Fruit fly (Drosophila melanogaster) whole organism, embryonic: Measurements from ENCODE around the gene ps.

Experiments
- CG10267 ChIP-seq: fragments of 200-800 bp; sonication (Bioruptor generic); optimal IDR thresholded peaks from 2 replicates; lab custom pipeline; 2018; ENCODE audit warnings: missing biosample characterization, mild to moderate bottlenecking, missing genetic modification characterization, moderate library complexity
- CG10431 ChIP-seq: fragments of 200-800 bp; sonication (Bioruptor generic); optimal IDR thresholded peaks from 3 replicates; lab custom pipeline; 2018; ENCODE audit warnings: missing biosample characterization, mild to moderate bottlenecking, missing genetic modification characterization
- CG10979 ChIP-seq: fragments of 200-800 bp; sonication (Bioruptor generic); optimal IDR thresholded peaks from 2 replicates; lab custom pipeline; 2018; ENCODE audit warnings: missing biosample characterization, mild to moderate bottlenecking, missing genetic modification characterization, moderate library complexity
- CG12391 ChIP-seq: fragments of 200-800 bp; sonication (Bioruptor generic); optimal IDR thresholded peaks from 3 replicates; lab custom pipeline; 2018; ENCODE audit warnings: missing biosample characterization, mild to moderate bottlenecking, missing genetic modification characterization, moderate library complexity
- CG15073 ChIP-seq: fragments of 200-800 bp; sonication (Bioruptor generic); optimal IDR thresholded peaks from 2 replicates; lab custom pipeline; 2016; ENCODE audit warnings: missing biosample characterization, missing genetic modification characterization
- CG15269 ChIP-seq: fragments of 200-800 bp; sonication (Bioruptor generic); optimal IDR thresholded peaks from 2 replicates; lab custom pipeline; 2018; ENCODE audit warnings: missing biosample characterization, mild to moderate bottlenecking, missing genetic modification characterization, moderate library complexity
- CG17802 ChIP-seq: fragments of 200-800 bp; sonication (Bioruptor generic); optimal IDR thresholded peaks from 2 replicates; lab custom pipeline; 2018; ENCODE audit warnings: missing biosample characterization, mild to moderate bottlenecking, missing genetic modification characterization, moderate library complexity
- CG17829 ChIP-seq: fragments of 200-800 bp; optimal IDR thresholded peaks from 2 replicates; lab custom pipeline; 2019; ENCODE audit warnings: missing biosample characterization, mild to moderate bottlenecking, missing genetic modification characterization, moderate library complexity
- CG18011 ChIP-seq: fragments of 200-800 bp; sonication (Bioruptor generic); optimal IDR thresholded peaks from 2 replicates; lab custom pipeline; 2017; ENCODE audit warnings: missing biosample characterization, missing genetic modification characterization, mild to moderate bottlenecking, moderate library complexity, missing genotype
- CG18476 ChIP-seq: fragments of 200-800 bp; sonication (Bioruptor generic); optimal IDR thresholded peaks from 2 replicates; lab custom pipeline; 2016; ENCODE audit warnings: missing biosample characterization, mild to moderate bottlenecking, missing genetic modification characterization
- CG30020 ChIP-seq: fragments of 200-800 bp; optimal IDR thresholded peaks from 2 replicates; lab custom pipeline; 2019; ENCODE audit warnings: missing biosample characterization, mild to moderate bottlenecking, missing genetic modification characterization, moderate library complexity
- CG33557 ChIP-seq: fragments of 200-800 bp; sonication (Bioruptor generic); optimal IDR thresholded peaks from 2 replicates; lab custom pipeline; 2019; ENCODE audit warnings: missing biosample characterization, mild to moderate bottlenecking, missing genetic modification characterization, moderate library complexity
- CG4282 ChIP-seq: fragments of 200-800 bp; sonication (Bioruptor generic); optimal IDR thresholded peaks from 2 replicates; lab custom pipeline; 2016; ENCODE audit warnings: missing biosample characterization, missing genetic modification characterization
- CG6254 ChIP-seq: fragments of 200-800 bp; sonication (Bioruptor generic); optimal IDR thresholded peaks from 3 replicates; lab custom pipeline; 2017; ENCODE audit warnings: mild to moderate bottlenecking, missing biosample characterization, missing genetic modification reagents, missing genetic modification characterization
- CG6272 ChIP-seq: fragments of 200-800 bp; sonication (Bioruptor generic); IDR thresholded peaks from 2 replicates; pipeline ENCODE4 v1.3.6; 2022; ENCODE audit warnings: missing biosample characterization, missing genetic modification characterization
- CG6765 ChIP-seq: fragments of 200-800 bp; sonication (Bioruptor generic); optimal IDR thresholded peaks from 3 replicates; lab custom pipeline; 2017; ENCODE audit warnings: missing biosample characterization, mild to moderate bottlenecking, missing genetic modification characterization
- CG7556 ChIP-seq: fragments of 200-800 bp; sonication (Bioruptor generic); optimal IDR thresholded peaks from 2 replicates; lab custom pipeline; 2017; ENCODE audit warnings: missing biosample characterization, mild to moderate bottlenecking, missing genetic modification characterization
- CG7987 ChIP-seq: fragments of 200-800 bp; sonication (Bioruptor generic); optimal IDR thresholded peaks from 2 replicates; lab custom pipeline; 2018; ENCODE audit warnings: missing biosample characterization, mild to moderate bottlenecking, missing genetic modification characterization, moderate library complexity
- CG9727 ChIP-seq: fragments of 200-800 bp; sonication (Bioruptor generic); optimal IDR thresholded peaks from 3 replicates; lab custom pipeline; 2017; ENCODE audit warnings: missing biosample characterization, mild to moderate bottlenecking, missing genetic modification characterization
- Dfd ChIP-seq, 2 experiments: fragments of >200 bp; optimal IDR thresholded peaks; 2 replicates each; lab custom pipeline; 2017; ENCODE audit warnings: missing biosample characterization in 2 of 2, missing genetic modification characterization in 2 of 2
- Dp ChIP-seq: fragments of 200-800 bp; sonication (Bioruptor generic); optimal IDR thresholded peaks from 2 replicates; lab custom pipeline; 2018; ENCODE audit warnings: missing biosample characterization, mild to moderate bottlenecking, missing genetic modification characterization, moderate library complexity
- Max ChIP-seq: fragments of 200-800 bp; sonication (Bioruptor generic); optimal IDR thresholded peaks from 2 replicates; lab custom pipeline; 2016; ENCODE audit warnings: missing biosample characterization, mild to moderate bottlenecking, missing genetic modification characterization
- Med ChIP-seq: fragments of 200-800 bp; sonication (Bioruptor generic); peaks from one replicate; lab custom pipeline; 2016; ENCODE audit warnings: missing biosample characterization, missing genetic modification characterization, mild to moderate bottlenecking, inconsistent platforms, moderate library complexity
- Oli ChIP-seq: fragments of 200-800 bp; sonication (Bioruptor generic); optimal IDR thresholded peaks from 2 replicates; lab custom pipeline; 2018; ENCODE audit warnings: missing biosample characterization, mild to moderate bottlenecking, missing genetic modification characterization, moderate library complexity
- Opbp ChIP-seq: fragments of 200-800 bp; sonication (Bioruptor generic); IDR thresholded peaks from 3 replicates; pipeline ENCODE4 v1.3.6; 2022; ENCODE audit warnings: missing biosample characterization, missing genetic modification characterization; ENCODE audit not compliant: partially characterized antibody
- Ssrp ChIP-seq: fragments of 200-800 bp; sonication (Bioruptor generic); optimal IDR thresholded peaks from 2 replicates; lab custom pipeline; 2018; ENCODE audit warnings: missing biosample characterization, mild to moderate bottlenecking, missing genetic modification characterization, moderate library complexity
- Trl ChIP-seq, 3 experiments: fragments of >200 bp in 2 of 3; fragments of 200-800 bp in 1 of 3; sonication (Bioruptor generic) in 1 of 3; optimal IDR thresholded peaks; 2 replicates in 1 of 3; 3 replicates in 2 of 3; lab custom pipeline; 2016 to 2017; ENCODE audit warnings: missing biosample characterization in 1 of 3, missing genetic modification characterization in 1 of 3
- cato ChIP-seq: fragments of 200-800 bp; sonication (Bioruptor generic); optimal IDR thresholded peaks from 2 replicates; lab custom pipeline; 2016; ENCODE audit warnings: missing biosample characterization, missing genetic modification characterization, borderline replicate concordance
- her ChIP-seq: fragments of 200-800 bp; sonication (Bioruptor generic); optimal IDR thresholded peaks from 2 replicates; lab custom pipeline; 2016; ENCODE audit warnings: missing biosample characterization, missing genetic modification characterization
- kay ChIP-seq: fragments of 200-800 bp; sonication (Bioruptor generic); optimal IDR thresholded peaks from 2 replicates; lab custom pipeline; 2016; ENCODE audit warnings: missing biosample characterization, missing genetic modification characterization
- lbe ChIP-seq: fragments of 200-800 bp; sonication (Bioruptor generic); optimal IDR thresholded peaks from 2 replicates; lab custom pipeline; 2016; ENCODE audit warnings: missing biosample characterization, mild to moderate bottlenecking, missing genetic modification characterization
- lmd ChIP-seq: fragments of 200-800 bp; sonication (Bioruptor generic); IDR thresholded peaks from 2 replicates; pipeline ENCODE4 v1.3.6; 2022; ENCODE audit warnings: missing biosample characterization, missing genetic modification characterization
- mld ChIP-seq: fragments of 200-800 bp; sonication (Bioruptor generic); IDR thresholded peaks from 3 replicates; pipeline ENCODE4 v1.3.6; 2022; ENCODE audit warnings: missing biosample characterization, missing genetic modification characterization; ENCODE audit not compliant: partially characterized antibody
- nmo ChIP-seq: fragments of 200-800 bp; sonication (Bioruptor generic); optimal IDR thresholded peaks from 2 replicates; lab custom pipeline; 2018; ENCODE audit warnings: missing biosample characterization, mild to moderate bottlenecking, missing genetic modification characterization, moderate library complexity
- pho ChIP-seq: fragments of 200-800 bp; sonication (Bioruptor generic); optimal IDR thresholded peaks from 2 replicates; lab custom pipeline; 2016; ENCODE audit warnings: missing biosample characterization, missing genetic modification characterization
- pros ChIP-seq: fragments of 200-800 bp; sonication (Bioruptor generic); optimal IDR thresholded peaks from 3 replicates; lab custom pipeline; 2019; ENCODE audit warnings: missing biosample characterization, mild to moderate bottlenecking, missing genetic modification characterization, moderate library complexity
- salm ChIP-seq: fragments of 200-800 bp; sonication (Bioruptor generic); optimal IDR thresholded peaks from 2 replicates; lab custom pipeline; 2018; ENCODE audit warnings: missing biosample characterization, mild to moderate bottlenecking, missing genetic modification characterization
- schlank ChIP-seq: fragments of 200-800 bp; sonication (Bioruptor generic); optimal IDR thresholded peaks from 2 replicates; lab custom pipeline; 2018; ENCODE audit warnings: missing biosample characterization, mild to moderate bottlenecking, missing genetic modification characterization
- scrt ChIP-seq: fragments of 200-800 bp; sonication (Bioruptor generic); optimal IDR thresholded peaks from 2 replicates; lab custom pipeline; 2018; ENCODE audit warnings: missing biosample characterization, mild to moderate bottlenecking, missing genetic modification characterization, moderate library complexity
- seq ChIP-seq: fragments of 200-800 bp; sonication (Bioruptor generic); IDR thresholded peaks from 2 replicates; pipeline ENCODE4 v1.3.6; 2022; ENCODE audit warnings: missing biosample characterization, missing genetic modification characterization
- tap ChIP-seq: fragments of 200-800 bp; optimal IDR thresholded peaks from 3 replicates; lab custom pipeline; 2019; ENCODE audit warnings: missing biosample characterization, mild to moderate bottlenecking, missing genetic modification characterization, moderate library complexity
- toy ChIP-seq: fragments of 200-800 bp; sonication (Bioruptor generic); IDR thresholded peaks from 2 replicates; pipeline ENCODE4 v1.3.6; 2022; ENCODE audit warnings: missing biosample characterization, missing genetic modification characterization
- trem ChIP-seq: fragments of 200-800 bp; optimal IDR thresholded peaks from 3 replicates; lab custom pipeline; 2019; ENCODE audit warnings: missing biosample characterization, mild to moderate bottlenecking, missing genetic modification characterization, moderate library complexity
- trh ChIP-seq: fragments of 200-800 bp; sonication (Bioruptor generic); optimal IDR thresholded peaks from 2 replicates; lab custom pipeline; 2016; ENCODE audit warnings: missing biosample characterization, missing genetic modification characterization
- vvl ChIP-seq: fragments of 200-800 bp; sonication (Bioruptor generic); IDR thresholded peaks from 2 replicates; pipeline ENCODE4 v1.3.6; 2022; ENCODE audit warnings: missing biosample characterization, missing genetic modification characterization
- zen ChIP-seq: fragments of 200-800 bp; sonication (Bioruptor generic); optimal IDR thresholded peaks from 3 replicates; lab custom pipeline; 2018; ENCODE audit warnings: missing biosample characterization, mild to moderate bottlenecking, missing genetic modification characterization, moderate library complexity
- zf30C ChIP-seq: fragments of 200-800 bp; sonication (Bioruptor generic); optimal IDR thresholded peaks from 3 replicates; lab custom pipeline; 2018; ENCODE audit warnings: missing biosample characterization, mild to moderate bottlenecking, missing genetic modification characterization

ps gene

dm6 chr3R:9378644-9379411 lies 38.9 kb upstream of the ps start (continued):
- TF ChIP-seq CG7556 (GFP tag; lab: Kevin White, UChicago) (peak; percentile 78), CG18011 (GFP tag; lab: Kevin White, UChicago) (no peak), CG17829 (peak; percentile 85), schlank (tag; lab: Kevin White, UChicago) (no peak), zen (tag; lab: Kevin White, UChicago) (peak; percentile 71), CG6765 (no peak), kay (no peak), Max (GFP tag; lab: Kevin White, UChicago) (peak; percentile 24), CG9727 (peak; percentile 91), Dp (GFP tag; lab: Kevin White, UChicago) (no peak), toy (GFP tag; lab: Robert Waterston, UW) (no peak), CG15269 (tag; lab: Kevin White, UChicago) (peak; percentile 14), CG18476 (GFP tag; lab: Kevin White, UChicago) (peak; percentile 7), tap (tag; lab: Kevin White, UChicago) (peak; percentile 8), Opbp (GFP tag; lab: Robert Waterston, UW) (no peak), salm (peak; percentile 4), Trl (optimal IDR thresholded peaks at IDR 0.05; lab: Kevin White, UChicago) (no peak), Trl (GFP tag; optimal IDR thresholded peaks at IDR 0.05; lab: Kevin White, UChicago) (peak; percentile 1), lmd (no peak), CG10267 (tag; lab: Kevin White, UChicago) (peak; percentile 86), Oli (tag; lab: Kevin White, UChicago) (peak; percentile 62), CG6254 (GFP tag; lab: Kevin White, UChicago) (peak; percentile 72), trem (tag; lab: Kevin White, UChicago) (peak; percentile 85), CG4282 (GFP tag; lab: Kevin White, UChicago) (no peak), CG17802 (tag; lab: Kevin White, UChicago) (peak; percentile 24), vvl (GFP tag; lab: Robert Waterston, UW) (peak; percentile 58), CG7987 (GFP tag; lab: Kevin White, UChicago) (no peak), trh (GFP tag; lab: Kevin White, UChicago) (peak; percentile 1), nmo (peak; percentile 79), zf30C (GFP tag; lab: Kevin White, UChicago) (peak; percentile 95), CG10431 (GFP tag; lab: Kevin White, UChicago) (peak; percentile 30), CG12391 (tag; lab: Kevin White, UChicago) (peak; percentile 76), cato (no peak), CG30020 (peak; percentile 27), mld (GFP tag; lab: Robert Waterston, UW) (no peak), Med (peak; percentile 88), CG10979 (tag; lab: Kevin White, UChicago) (peak; percentile 87), Dfd (GFP tag; optimal IDR thresholded peaks at IDR 0.05; lab: Kevin White, UChicago) (no peak), CG33557 (GFP tag; lab: Kevin White, UChicago) (peak; percentile 85), her (GFP tag; lab: Kevin White, UChicago) (no peak), CG15073 (no peak), seq (GFP tag; lab: Robert Waterston, UW) (no peak), Ssrp (tag; lab: Kevin White, UChicago) (peak; percentile 61), lbe (GFP tag; lab: Kevin White, UChicago) (peak; percentile 84), CG6272 (GFP tag; lab: Robert Waterston, UW) (0 out of 2 replicates have a peak, but pooled peaks have one; percentile 7), pros (GFP tag; lab: Kevin White, UChicago) (peak; percentile 23), pho (GFP tag; lab: Kevin White, UChicago) (no peak), scrt (GFP tag; lab: Kevin White, UChicago) (peak; percentile 4)
